Fruit fly (Drosophila melanogaster) whole organism, adult: ENCODE measurements around the gene Fam92.

ENCODE experiments used
- CG12768 ChIP-seq: fragments of 200-800 bp; sonication (Bioruptor generic); optimal IDR thresholded peaks from 2 replicates; lab custom pipeline; 2017; ENCODE audit warnings: missing biosample characterization, missing genetic modification characterization, mild to moderate bottlenecking, moderate library complexity, missing genetic modification reagents
- CG5204 ChIP-seq: fragments of 200-800 bp; sonication (Bioruptor generic); optimal IDR thresholded peaks from 2 replicates; lab custom pipeline; 2016; ENCODE audit warnings: missing biosample characterization, missing genetic modification characterization
- toe ChIP-seq: fragments of 200-800 bp; sonication (Bioruptor generic); optimal IDR thresholded peaks from 2 replicates; lab custom pipeline; 2016; ENCODE audit warnings: missing biosample characterization, missing genetic modification characterization

DNA sequence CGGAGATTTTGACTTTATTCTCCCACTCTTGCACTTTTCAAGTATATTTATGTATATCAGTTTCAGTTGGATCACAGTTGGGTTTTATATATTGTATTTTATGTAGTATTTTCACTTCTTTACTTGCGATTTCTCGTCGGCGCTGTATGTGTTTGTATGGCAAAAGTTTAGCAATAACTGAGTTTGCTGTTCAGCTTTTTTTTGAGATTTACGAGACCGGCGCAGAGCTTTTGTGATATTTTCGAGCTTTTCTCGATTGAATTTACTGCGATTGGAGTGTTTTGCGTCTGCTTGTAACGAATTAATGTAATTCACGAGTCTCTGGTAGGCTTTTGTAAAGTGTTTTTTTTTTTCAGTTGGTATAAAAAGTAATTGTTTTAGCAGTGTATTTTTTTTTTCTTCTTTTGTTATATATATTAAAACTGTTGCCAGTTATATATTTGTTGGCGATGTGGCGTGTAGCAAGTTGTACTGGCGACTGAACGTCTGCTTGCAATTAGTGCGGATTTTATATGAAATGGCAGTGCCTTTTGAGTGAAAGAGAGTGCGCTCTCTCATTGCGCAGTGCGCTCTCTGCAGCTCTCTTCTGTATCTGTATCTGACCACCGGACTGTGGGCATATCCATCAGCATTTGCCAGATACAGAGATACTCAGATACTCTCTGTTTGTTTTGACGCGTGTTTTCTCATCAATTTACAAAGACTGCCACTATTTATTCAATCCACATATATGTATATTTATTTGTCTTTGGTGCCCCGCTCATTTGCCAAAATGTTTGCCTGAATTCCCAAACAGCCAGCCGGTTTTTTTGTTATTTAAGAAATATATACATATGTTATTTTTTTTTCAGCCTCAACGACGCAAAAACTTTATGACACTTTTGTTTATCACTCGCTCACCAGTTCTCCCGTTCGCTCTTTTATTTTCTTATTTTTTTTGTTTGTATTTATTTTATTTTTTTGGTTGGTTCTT, 36.3 kb downstream of the Fam92 start:
- peak; percentile 67 for TF ChIP-seq CG5204 (GFP tag; lab: Kevin White, UChicago)
- peak; percentile 34 for TF ChIP-seq toe (GFP tag; lab: Kevin White, UChicago)
- TF ChIP-seq CG12768 (GFP tag; lab: Kevin White, UChicago) = peak; percentile 89
